Fruit fly (Drosophila melanogaster) Kc167 (cell line): ENCODE results near the gene spd-2.

ENCODE experiments used
- Sin3A ChIP-seq: fragments of >200 bp; optimal IDR thresholded peaks from 2 replicates; lab custom pipeline; 2018; ENCODE audit warnings: missing external identifiers
- insv ChIP-seq: fragments of >200 bp; optimal IDR thresholded peaks from 3 replicates; lab custom pipeline; 2018; ENCODE audit warnings: missing external identifiers
- psq ChIP-seq: fragments of >200 bp; optimal IDR thresholded peaks from 2 replicates; lab custom pipeline; 2017; ENCODE audit warnings: missing external identifiers

DNA sequence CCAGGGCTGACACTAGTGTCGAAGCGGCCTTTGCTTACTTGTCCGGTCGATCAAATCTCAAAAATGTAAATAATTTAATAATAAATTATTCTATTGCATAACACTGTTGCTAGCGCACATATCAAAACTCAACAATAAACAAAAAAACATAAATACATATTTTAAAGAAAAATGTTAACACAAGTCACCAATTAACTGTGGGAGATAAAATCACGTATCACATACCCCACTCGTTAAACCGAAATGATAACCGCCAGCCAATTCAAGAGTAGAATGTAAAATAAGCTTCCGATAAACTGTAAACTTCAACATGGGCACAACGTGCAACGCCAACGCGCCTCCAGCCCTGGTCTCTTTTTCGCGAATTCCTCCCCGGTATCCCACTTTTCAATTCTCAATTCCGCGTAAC lies 7.9 kb upstream of the spd-2 start, which contains the start of gene Arts:
- no peak for TF ChIP-seq psq (lab: Kevin White, UChicago)
- no peak for TF ChIP-seq Sin3A (lab: Kevin White, UChicago)
- no peak for TF ChIP-seq insv (lab: Kevin White, UChicago)
